Fruit fly (Drosophila melanogaster) whole organism, prepupa: ENCODE data around the gene DnaJ-1.

ENCODE experiments used
- Blimp-1 ChIP-seq: fragments of 200-800 bp; sonication (Bioruptor generic); optimal IDR thresholded peaks from 3 replicates; lab custom pipeline; 2017; ENCODE audit warnings: missing biosample characterization, missing genetic modification characterization, mild to moderate bottlenecking, moderate library complexity, missing genetic modification reagents
- CG11294 ChIP-seq: fragments of 200-800 bp; sonication (Bioruptor generic); IDR thresholded peaks from 2 replicates; pipeline ENCODE4 v1.3.6; 2022; ENCODE audit warnings: missing biosample characterization, missing genetic modification characterization
- CG11902 ChIP-seq: fragments of 200-800 bp; sonication (Bioruptor generic); optimal IDR thresholded peaks from 3 replicates; lab custom pipeline; 2016; ENCODE audit warnings: missing biosample characterization, missing genetic modification characterization
- CG15336 ChIP-seq: fragments of 200-800 bp; sonication (Bioruptor generic); IDR thresholded peaks from 2 replicates; pipeline ENCODE4 v1.3.6; 2022; ENCODE audit warnings: missing biosample characterization, missing genetic modification characterization
- CG1621 ChIP-seq: fragments of 200-800 bp; sonication (Bioruptor generic); optimal IDR thresholded peaks from 3 replicates; lab custom pipeline; 2018; ENCODE audit warnings: missing biosample characterization, mild to moderate bottlenecking, missing genetic modification characterization
- CG16779 ChIP-seq: fragments of 200-800 bp; sonication (Bioruptor generic); optimal IDR thresholded peaks from 3 replicates; lab custom pipeline; 2017; ENCODE audit warnings: missing biosample characterization, mild to moderate bottlenecking, missing genetic modification characterization
- CG3032 ChIP-seq: fragments of 200-800 bp; optimal IDR thresholded peaks from 2 replicates; lab custom pipeline; 2019; ENCODE audit warnings: missing biosample characterization, mild to moderate bottlenecking, missing genetic modification characterization, moderate library complexity
- CG31627 ChIP-seq: fragments of 200-800 bp; sonication (Bioruptor generic); optimal IDR thresholded peaks from 3 replicates; lab custom pipeline; 2016; ENCODE audit warnings: missing biosample characterization, missing genetic modification characterization
- CG32006 ChIP-seq: fragments of 200-800 bp; sonication (Bioruptor generic); optimal IDR thresholded peaks from 3 replicates; lab custom pipeline; 2017; ENCODE audit warnings: missing biosample characterization, mild to moderate bottlenecking, missing genetic modification characterization
- CG3919 ChIP-seq: fragments of 200-800 bp; sonication (Bioruptor generic); optimal IDR thresholded peaks from 3 replicates; lab custom pipeline; 2016; ENCODE audit warnings: missing biosample characterization, missing genetic modification characterization
- CG4318 ChIP-seq: fragments of 200-800 bp; sonication (Bioruptor generic); optimal IDR thresholded peaks from 3 replicates; lab custom pipeline; 2017; ENCODE audit warnings: missing biosample characterization, mild to moderate bottlenecking, missing genetic modification characterization
- CG6163 ChIP-seq: fragments of 200-800 bp; sonication (Bioruptor generic); IDR thresholded peaks from 3 replicates; pipeline ENCODE4 v1.3.6; 2022; ENCODE audit warnings: missing biosample characterization, missing genetic modification characterization
- CG6276 ChIP-seq: fragments of 200-800 bp; sonication (Bioruptor generic); optimal IDR thresholded peaks from 2 replicates; lab custom pipeline; 2017; ENCODE audit warnings: missing biosample characterization, mild to moderate bottlenecking, missing genetic modification characterization
- CG6792 ChIP-seq: fragments of 200-800 bp; sonication (Bioruptor generic); optimal IDR thresholded peaks from 3 replicates; lab custom pipeline; 2016; ENCODE audit warnings: missing biosample characterization, missing genetic modification characterization
- CG6808 ChIP-seq: fragments of 200-800 bp; sonication (Bioruptor generic); optimal IDR thresholded peaks from 3 replicates; lab custom pipeline; 2017; ENCODE audit warnings: missing biosample characterization, missing genetic modification characterization, mild to moderate bottlenecking, moderate library complexity, missing genetic modification reagents
- CG6854 ChIP-seq: fragments of 200-800 bp; sonication (Bioruptor generic); optimal IDR thresholded peaks from 2 replicates; lab custom pipeline; 2017; ENCODE audit warnings: missing biosample characterization, mild to moderate bottlenecking, missing genetic modification characterization
- CG9139 ChIP-seq: fragments of 200-800 bp; sonication (Bioruptor generic); optimal IDR thresholded peaks from 3 replicates; lab custom pipeline; 2017; ENCODE audit warnings: missing biosample characterization, mild to moderate bottlenecking, missing genetic modification characterization
- Eip75B ChIP-seq: fragments of 200-800 bp; sonication (Bioruptor generic); optimal IDR thresholded peaks from 3 replicates; lab custom pipeline; 2016; ENCODE audit warnings: missing biosample characterization, missing genetic modification characterization
- Eip78C ChIP-seq: fragments of 200-800 bp; sonication (Bioruptor generic); peaks from one replicate; lab custom pipeline; 2016; ENCODE audit warnings: missing biosample characterization, missing genetic modification characterization
- Eip93F ChIP-seq: fragments of 200-800 bp; sonication (Bioruptor generic); optimal IDR thresholded peaks from 2 replicates; lab custom pipeline; 2016; ENCODE audit warnings: missing biosample characterization, mild to moderate bottlenecking, missing genetic modification characterization
- Ets96B ChIP-seq: fragments of 200-800 bp; optimal IDR thresholded peaks from 2 replicates; lab custom pipeline; 2019; ENCODE audit warnings: missing biosample characterization, mild to moderate bottlenecking, missing genetic modification characterization, moderate library complexity
- Gug ChIP-seq: fragments of 200-800 bp; sonication (Bioruptor generic); IDR thresholded peaks from 2 replicates; pipeline ENCODE4 v1.3.6; 2022; ENCODE audit warnings: missing biosample characterization, missing genetic modification characterization
- Hr38 ChIP-seq: sonication (Bioruptor generic); optimal IDR thresholded peaks from 2 replicates; lab custom pipeline; 2016; ENCODE audit warnings: missing biosample characterization, missing genetic modification characterization
- Hr4 ChIP-seq: fragments of 200-800 bp; sonication (Bioruptor generic); optimal IDR thresholded peaks from 3 replicates; lab custom pipeline; 2016; ENCODE audit warnings: missing biosample characterization, missing genetic modification characterization
- Met ChIP-seq: fragments of 200-800 bp; sonication (Bioruptor generic); optimal IDR thresholded peaks from 3 replicates; lab custom pipeline; 2016; ENCODE audit warnings: missing biosample characterization, missing genetic modification characterization
- OdsH ChIP-seq: fragments of 200-800 bp; sonication (Bioruptor generic); optimal IDR thresholded peaks from 3 replicates; lab custom pipeline; 2016; ENCODE audit warnings: missing biosample characterization, missing genetic modification characterization
- Sox14 ChIP-seq: fragments of 200-800 bp; sonication (Bioruptor generic); optimal IDR thresholded peaks from 3 replicates; lab custom pipeline; 2016; ENCODE audit warnings: missing biosample characterization, missing genetic modification characterization
- Sox15 ChIP-seq: fragments of 200-800 bp; sonication (Bioruptor generic); optimal IDR thresholded peaks from 3 replicates; lab custom pipeline; 2016; ENCODE audit warnings: missing biosample characterization, missing genetic modification characterization
- achi ChIP-seq: fragments of 200-800 bp; sonication (Bioruptor generic); optimal IDR thresholded peaks from 3 replicates; lab custom pipeline; 2016; ENCODE audit warnings: missing biosample characterization, missing genetic modification characterization
- acj6 ChIP-seq: fragments of 200-800 bp; sonication (Bioruptor generic); optimal IDR thresholded peaks from 3 replicates; lab custom pipeline; 2016; ENCODE audit warnings: missing biosample characterization, missing genetic modification characterization
- cyc ChIP-seq: fragments of 200-800 bp; sonication (Bioruptor generic); optimal IDR thresholded peaks from 3 replicates; lab custom pipeline; 2016; ENCODE audit warnings: missing biosample characterization, missing genetic modification characterization
- dsx ChIP-seq: fragments of 200-800 bp; optimal IDR thresholded peaks from 3 replicates; lab custom pipeline; 2019; ENCODE audit warnings: missing biosample characterization, mild to moderate bottlenecking, missing genetic modification characterization, moderate library complexity; ENCODE audit not compliant: poor library complexity, severe bottlenecking
- esn ChIP-seq: fragments of 200-800 bp; sonication (Bioruptor generic); optimal IDR thresholded peaks from 2 replicates; lab custom pipeline; 2016; ENCODE audit warnings: missing biosample characterization, mild to moderate bottlenecking, missing genetic modification characterization, moderate library complexity
- fd59A ChIP-seq: fragments of 200-800 bp; sonication (Bioruptor generic); optimal IDR thresholded peaks from 2 replicates; lab custom pipeline; 2017; ENCODE audit warnings: missing biosample characterization, mild to moderate bottlenecking, missing genetic modification characterization, missing genetic modification reagents
- fd85E ChIP-seq: fragments of 200-800 bp; sonication (Bioruptor generic); optimal IDR thresholded peaks from 3 replicates; lab custom pipeline; 2016; ENCODE audit warnings: missing biosample characterization, missing genetic modification characterization
- lz ChIP-seq: fragments of 200-800 bp; sonication (Bioruptor generic); optimal IDR thresholded peaks from 3 replicates; lab custom pipeline; 2016; ENCODE audit warnings: missing biosample characterization, missing genetic modification characterization
- net ChIP-seq: fragments of 200-800 bp; sonication (Bioruptor generic); optimal IDR thresholded peaks from 3 replicates; lab custom pipeline; 2016; ENCODE audit warnings: missing biosample characterization, missing genetic modification characterization
- pdm3 ChIP-seq: fragments of 200-800 bp; sonication (Bioruptor generic); optimal IDR thresholded peaks from 3 replicates; lab custom pipeline; 2016; ENCODE audit warnings: missing biosample characterization, missing genetic modification characterization
- salr ChIP-seq, 2 experiments: fragments of 200-800 bp; sonication (Bioruptor generic); optimal IDR thresholded peaks; 3 replicates each; lab custom pipeline; 2016 to 2018; ENCODE audit warnings: missing biosample characterization in 2 of 2, missing genetic modification characterization in 2 of 2, mild to moderate bottlenecking in 1 of 2
- spab ChIP-seq: fragments of 200-800 bp; sonication (Bioruptor generic); optimal IDR thresholded peaks from 2 replicates; lab custom pipeline; 2017; ENCODE audit warnings: missing biosample characterization, mild to moderate bottlenecking, missing genetic modification characterization, missing genetic modification reagents
- ss ChIP-seq, 2 experiments: fragments of 200-800 bp; sonication (Bioruptor generic); optimal IDR thresholded peaks; 2 replicates in 1 of 2; 3 replicates in 1 of 2; lab custom pipeline; 2017 to 2018; ENCODE audit warnings: mild to moderate bottlenecking in 2 of 2, missing biosample characterization in 2 of 2, missing genetic modification characterization in 2 of 2, moderate library complexity in 1 of 2
- svp ChIP-seq: fragments of 200-800 bp; sonication (Bioruptor generic); peaks from one replicate; lab custom pipeline; 2016; ENCODE audit warnings: missing biosample characterization, missing genetic modification characterization
- topi ChIP-seq: fragments of 200-800 bp; sonication (Bioruptor generic); optimal IDR thresholded peaks from 3 replicates; lab custom pipeline; 2016; ENCODE audit warnings: missing biosample characterization, missing genetic modification characterization
- vri ChIP-seq: fragments of 200-800 bp; sonication (Bioruptor generic); optimal IDR thresholded peaks from 3 replicates; lab custom pipeline; 2016; ENCODE audit warnings: missing biosample characterization, mild to moderate bottlenecking, missing genetic modification characterization

Gene DnaJ-1

DNA sequence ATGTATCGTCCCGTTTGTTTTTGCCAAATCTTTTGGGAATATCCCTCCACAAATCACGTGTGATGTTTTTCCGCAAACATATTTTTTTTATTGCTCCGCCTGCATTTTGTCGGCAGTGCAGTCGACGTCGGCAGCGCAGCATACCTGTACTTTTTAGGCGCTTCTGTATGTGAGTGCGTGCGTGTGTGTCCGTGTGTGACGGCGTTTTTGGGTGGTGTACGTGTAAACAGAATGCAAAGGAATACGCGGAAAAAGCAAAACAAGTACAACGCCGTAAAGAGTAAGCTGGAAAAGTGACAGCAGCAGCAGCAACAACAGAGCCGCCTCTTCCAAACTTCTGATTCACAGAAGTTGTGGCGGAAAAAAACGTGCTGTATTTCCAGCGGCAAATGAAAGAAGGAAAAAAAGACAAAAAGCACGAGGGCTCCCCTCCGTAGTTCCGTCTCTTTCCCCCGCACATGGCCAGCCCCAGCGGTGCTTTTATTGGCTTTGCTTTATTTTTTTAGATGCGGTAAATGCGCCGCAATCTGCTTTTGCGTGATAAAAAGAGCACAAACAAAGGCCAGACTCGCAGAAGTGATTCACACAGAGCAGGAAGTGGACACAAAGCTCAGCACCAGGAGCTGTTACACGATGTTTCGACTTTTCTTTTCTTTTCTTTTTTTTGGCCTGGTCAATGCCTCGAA lies 18.3 kb upstream of the DnaJ-1 start (continued):
- no peak for TF ChIP-seq CG11902
- peak; percentile 94 for TF ChIP-seq CG9139 (GFP tag; lab: Kevin White, UChicago)
- TF ChIP-seq CG6276 (GFP tag; lab: Kevin White, UChicago): peak; percentile 77
- TF ChIP-seq CG4318: no peak
- TF ChIP-seq OdsH: no peak
- TF ChIP-seq ss (GFP tag; optimal IDR thresholded peaks at IDR 0.05; lab: Kevin White, UChicago): peak; percentile 94 to 97
- TF ChIP-seq fd85E: no peak
- no peak for TF ChIP-seq Sox15
- peak; percentile 12 for TF ChIP-seq CG3919
- TF ChIP-seq net (GFP tag; lab: Kevin White, UChicago): peak; percentile 78
- TF ChIP-seq CG6792: peak; percentile 46
- TF ChIP-seq achi (GFP tag; lab: Kevin White, UChicago): peak; percentile 39
- peak; percentile 50 for TF ChIP-seq Eip93F
- TF ChIP-seq Met: no peak
- TF ChIP-seq CG6854 (GFP tag; lab: Kevin White, UChicago): peak; percentile 41
- peak; percentile 85 for TF ChIP-seq CG16779
- TF ChIP-seq dsx: peak; percentile 62
- TF ChIP-seq Hr38 (GFP tag; lab: Kevin White, UChicago): no peak
- peak; percentile 79 for TF ChIP-seq Eip78C
- peak; percentile 86 for TF ChIP-seq spab
- peak in 1 of 2 experiments; percentile 58 for TF ChIP-seq salr (GFP tag; optimal IDR thresholded peaks at IDR 0.05; lab: Kevin White, UChicago)
- peak; percentile 62 for TF ChIP-seq fd59A (GFP tag; lab: Kevin White, UChicago)
- TF ChIP-seq CG3032 (tag; lab: Kevin White, UChicago): peak; percentile 82
- TF ChIP-seq vri (GFP tag; lab: Kevin White, UChicago): peak; percentile 59
- TF ChIP-seq Gug: no peak
- peak; percentile 94 for TF ChIP-seq CG6808 (GFP tag; lab: Kevin White, UChicago)
- peak; percentile 69 for TF ChIP-seq Eip75B (GFP tag; lab: Kevin White, UChicago)
- peak; percentile 58 for TF ChIP-seq CG32006 (GFP tag; lab: Kevin White, UChicago)
- peak; percentile 85 for TF ChIP-seq CG1621 (tag; lab: Kevin White, UChicago)
- no peak for TF ChIP-seq cyc (GFP tag; lab: Kevin White, UChicago)
- TF ChIP-seq Hr4 (GFP tag; lab: Kevin White, UChicago): no peak
- TF ChIP-seq pdm3 (GFP tag; lab: Kevin White, UChicago): no peak
- no peak for TF ChIP-seq CG31627 (GFP tag; lab: Kevin White, UChicago)
- TF ChIP-seq, all 60 proteins: peak for 33

DNA sequence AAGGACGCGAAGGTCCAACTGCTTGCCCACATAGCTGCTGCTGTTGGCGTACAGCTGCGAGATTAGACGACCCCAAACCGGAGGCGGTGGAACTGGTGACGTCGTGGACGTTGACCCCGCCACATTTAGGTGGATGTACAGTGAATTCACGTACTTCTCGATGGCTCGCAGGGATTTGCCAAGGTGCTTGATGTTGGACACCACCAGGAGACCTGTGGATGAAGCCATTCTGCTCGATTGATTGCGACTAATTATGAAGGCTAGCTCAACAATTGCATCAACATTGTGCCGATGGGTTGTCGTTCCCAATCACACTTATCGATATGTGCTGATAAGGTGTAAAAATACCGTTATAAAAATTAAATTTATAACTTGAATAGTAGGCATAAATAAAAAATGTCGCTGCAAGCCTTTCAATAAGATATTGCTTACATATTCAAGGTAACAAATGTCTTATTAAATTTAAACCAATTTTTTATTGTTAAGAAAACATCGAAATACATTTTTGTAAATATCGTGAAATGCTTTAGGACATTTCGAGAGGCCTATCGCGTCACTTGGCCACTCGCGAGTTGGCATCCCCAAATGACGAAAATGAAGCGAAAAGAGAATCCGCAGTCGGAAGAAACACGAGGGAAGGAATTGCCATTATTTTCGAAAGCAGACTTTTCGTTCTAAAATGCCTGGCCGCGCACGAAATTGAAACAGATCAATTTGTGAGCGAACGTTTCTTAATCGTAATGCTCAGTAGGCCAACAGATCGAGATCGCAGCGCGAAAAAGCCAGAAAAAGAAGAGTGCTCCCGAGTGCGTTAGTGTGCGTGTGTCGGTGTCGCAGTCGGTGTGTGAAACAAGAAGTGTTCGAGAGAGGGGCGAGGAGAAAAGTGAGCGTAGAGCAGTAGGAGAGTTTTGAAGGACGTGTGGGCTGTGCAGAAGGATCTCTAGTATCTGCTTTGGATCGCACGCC lies 16.8 kb upstream of the DnaJ-1 start, which contains the start of the genes Ppat-Dpck and scny:
Ppat-Dpck (minus strand) TSS at position 263 of the 966 bp plus-strand sequence.
scny (plus strand) TSS at position 471 of the 966 bp plus-strand sequence.
- TF ChIP-seq Ets96B (tag; lab: Kevin White, UChicago): no peak
- 0 out of 2 replicates have a peak, but pooled peaks have one; percentile 15 for TF ChIP-seq CG15336 (GFP tag; lab: Robert Waterston, UW)
- peak; percentile 61 for TF ChIP-seq svp (GFP tag; lab: Kevin White, UChicago)
- TF ChIP-seq Eip78C: no peak
- peak; percentile 16 for TF ChIP-seq Sox14 (GFP tag; lab: Kevin White, UChicago)
- no peak for TF ChIP-seq CG11902
- no peak for TF ChIP-seq CG1621 (tag; lab: Kevin White, UChicago)
- no peak; the same call in 2 of the 3 replicates for TF ChIP-seq CG6163 (GFP tag; lab: Robert Waterston, UW)
- TF ChIP-seq acj6 (GFP tag; lab: Kevin White, UChicago): no peak
- peak; percentile 5 for TF ChIP-seq topi
- peak; percentile 50 for TF ChIP-seq dsx
- no peak for TF ChIP-seq CG11294
- no peak for TF ChIP-seq lz (GFP tag; lab: Kevin White, UChicago)
- TF ChIP-seq CG6854 (GFP tag; lab: Kevin White, UChicago): peak; percentile 31
- TF ChIP-seq esn (GFP tag; lab: Kevin White, UChicago): peak; percentile 43
- TF ChIP-seq CG3032 (tag; lab: Kevin White, UChicago): peak; percentile 8
- TF ChIP-seq Hr4 (GFP tag; lab: Kevin White, UChicago): no peak
- no peak for TF ChIP-seq CG31627 (GFP tag; lab: Kevin White, UChicago)
- TF ChIP-seq Blimp-1 (GFP tag; lab: Kevin White, UChicago): no peak
